Worm (Caenorhabditis elegans): ENCODE results near the gene drn-1.

DNA sequence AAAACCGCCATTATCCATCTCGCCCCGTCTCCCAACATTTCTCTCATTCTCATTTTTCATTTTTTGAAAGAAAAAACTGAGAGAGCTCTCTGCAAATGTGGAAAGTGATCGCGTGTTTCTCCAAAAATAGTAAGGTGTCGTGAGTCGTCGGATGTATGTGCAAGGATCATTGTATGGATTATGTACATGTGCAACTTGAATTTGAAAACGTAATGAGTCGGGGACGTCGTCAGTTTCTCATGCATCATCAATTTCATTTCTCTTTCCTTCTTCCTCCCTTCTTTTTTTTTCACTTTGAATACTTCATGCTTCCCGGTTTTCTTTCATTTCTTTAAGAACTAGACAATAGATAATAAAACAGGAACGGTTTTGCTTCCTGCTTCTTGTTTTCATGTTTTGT is 33.5 kb upstream of the drn-1 start:
- TF ChIP-seq pes-1 (GFP tag; IDR thresholded peaks at IDR 0.05): no peak
- TF ChIP-seq flt-1 (GFP tag; IDR thresholded peaks at IDR 0.05): no peak

All from whole organism, early embryonic.